Worm (Caenorhabditis elegans): ENCODE data around the gene stdh-3.

- TF ChIP-seq F57A8.1 (GFP tag; optimal IDR thresholded peaks at IDR 0.05) (no peak), snpc-4 (GFP tag; optimal IDR thresholded peaks at IDR 0.05) (no peak), snpc-4 (tag; optimal IDR thresholded peaks at IDR 0.05) (no peak), mel-28 (tag; optimal IDR thresholded peaks at IDR 0.05; ENCODE audit: borderline replicate concordance) (no peak), ets-4 (GFP tag; optimal IDR thresholded peaks at IDR 0.05) (no peak), him-1 (tag; optimal IDR thresholded peaks at IDR 0.05) (no peak), ceh-58 (GFP tag; IDR thresholded peaks at IDR 0.05) (no peak), ccch-3 (GFP tag; optimal IDR thresholded peaks at IDR 0.05) (no peak), zfh-2 (GFP tag; conservative IDR thresholded peaks at IDR 0.05) (no peak), ama-1 (optimal IDR thresholded peaks at IDR 0.05) (no peak), ama-1 (GFP tag; optimal IDR thresholded peaks at IDR 0.05) (no peak)
These were observed 13.9 kb downstream of the stdh-3 start, which contains the start of gene str-250 for ce11 chrV:13918341-13918740.
